Worm (Caenorhabditis elegans) whole organism, young adult: Measurements from ENCODE around the gene egas-2.

ENCODE experiments used
- F49E8.2 ChIP-seq: sonication (generic microtip); optimal IDR thresholded peaks from 3 replicates; lab custom pipeline; 2017; ENCODE audit warnings: missing genetic modification characterization, mild to moderate bottlenecking, missing compliant biosample characterization, antibody characterized with exemption, moderate library complexity; ENCODE audit not compliant: insufficient read depth
- dpl-1 ChIP-seq: fragments of 150-350 bp; optimal IDR thresholded peaks from 2 replicates; lab custom pipeline; 2014; ENCODE audit warnings: missing biosample characterization, missing genetic modification reagents, missing genetic modification characterization
- lsy-27 ChIP-seq: sonication (generic microtip); optimal IDR thresholded peaks from 2 replicates; lab custom pipeline; 2017; ENCODE audit warnings: missing genetic modification characterization, mild to moderate bottlenecking, missing compliant biosample characterization, antibody characterized with exemption, missing genotype, borderline replicate concordance; ENCODE audit not compliant: insufficient read depth
- unc-62 ChIP-seq: fragments of 150-350 bp; optimal IDR thresholded peaks from 2 replicates; lab custom pipeline; 2014; ENCODE audit warnings: missing biosample characterization, missing genetic modification reagents, missing genetic modification characterization

- TF ChIP-seq lsy-27 (no peak), unc-62 (GFP tag; lab: Kevin White, UChicago) (no peak), F49E8.2 (tag; lab: Kevin White, UChicago) (no peak), dpl-1 (GFP tag; lab: Kevin White, UChicago) (no peak)
Observed at ce11 chrV:18687361-18687760, 37.2 kb downstream of the egas-2 start.
